Fruit fly (Drosophila melanogaster) whole organism, prepupa: ENCODE data around the gene CG16952.

Source experiments
- Blimp-1 ChIP-seq: fragments of 200-800 bp; sonication (Bioruptor generic); optimal IDR thresholded peaks from 3 replicates; lab custom pipeline; 2017; ENCODE audit warnings: missing biosample characterization, missing genetic modification characterization, mild to moderate bottlenecking, moderate library complexity, missing genetic modification reagents
- CG10631 ChIP-seq: fragments of 200-800 bp; sonication (Bioruptor generic); optimal IDR thresholded peaks from 2 replicates; lab custom pipeline; 2016; ENCODE audit warnings: missing biosample characterization, missing genetic modification characterization
- CG11762 ChIP-seq: fragments of 200-800 bp; sonication (Bioruptor generic); optimal IDR thresholded peaks from 3 replicates; lab custom pipeline; 2016; ENCODE audit warnings: missing biosample characterization, missing genetic modification characterization; ENCODE audit not compliant: insufficient read depth
- CG11902 ChIP-seq: fragments of 200-800 bp; sonication (Bioruptor generic); optimal IDR thresholded peaks from 3 replicates; lab custom pipeline; 2016; ENCODE audit warnings: missing biosample characterization, missing genetic modification characterization
- CG15336 ChIP-seq: fragments of 200-800 bp; sonication (Bioruptor generic); IDR thresholded peaks from 2 replicates; pipeline ENCODE4 v1.3.6; 2022; ENCODE audit warnings: missing biosample characterization, missing genetic modification characterization
- CG1621 ChIP-seq: fragments of 200-800 bp; sonication (Bioruptor generic); optimal IDR thresholded peaks from 3 replicates; lab custom pipeline; 2018; ENCODE audit warnings: missing biosample characterization, mild to moderate bottlenecking, missing genetic modification characterization
- CG3032 ChIP-seq: fragments of 200-800 bp; optimal IDR thresholded peaks from 2 replicates; lab custom pipeline; 2019; ENCODE audit warnings: missing biosample characterization, mild to moderate bottlenecking, missing genetic modification characterization, moderate library complexity
- CG31627 ChIP-seq: fragments of 200-800 bp; sonication (Bioruptor generic); optimal IDR thresholded peaks from 3 replicates; lab custom pipeline; 2016; ENCODE audit warnings: missing biosample characterization, missing genetic modification characterization
- CG32006 ChIP-seq: fragments of 200-800 bp; sonication (Bioruptor generic); optimal IDR thresholded peaks from 3 replicates; lab custom pipeline; 2017; ENCODE audit warnings: missing biosample characterization, mild to moderate bottlenecking, missing genetic modification characterization
- CG3919 ChIP-seq: fragments of 200-800 bp; sonication (Bioruptor generic); optimal IDR thresholded peaks from 3 replicates; lab custom pipeline; 2016; ENCODE audit warnings: missing biosample characterization, missing genetic modification characterization
- CG4318 ChIP-seq: fragments of 200-800 bp; sonication (Bioruptor generic); optimal IDR thresholded peaks from 3 replicates; lab custom pipeline; 2017; ENCODE audit warnings: missing biosample characterization, mild to moderate bottlenecking, missing genetic modification characterization
- CG6276 ChIP-seq: fragments of 200-800 bp; sonication (Bioruptor generic); optimal IDR thresholded peaks from 2 replicates; lab custom pipeline; 2017; ENCODE audit warnings: missing biosample characterization, mild to moderate bottlenecking, missing genetic modification characterization
- CG6792 ChIP-seq: fragments of 200-800 bp; sonication (Bioruptor generic); optimal IDR thresholded peaks from 3 replicates; lab custom pipeline; 2016; ENCODE audit warnings: missing biosample characterization, missing genetic modification characterization
- CG6854 ChIP-seq: fragments of 200-800 bp; sonication (Bioruptor generic); optimal IDR thresholded peaks from 2 replicates; lab custom pipeline; 2017; ENCODE audit warnings: missing biosample characterization, mild to moderate bottlenecking, missing genetic modification characterization
- CG8119 ChIP-seq: fragments of 200-800 bp; sonication (Bioruptor generic); IDR thresholded peaks from 3 replicates; pipeline ENCODE4 v1.3.6; 2022; ENCODE audit warnings: missing biosample characterization, missing genetic modification characterization
- CG8319 ChIP-seq: fragments of 200-800 bp; sonication (Bioruptor generic); optimal IDR thresholded peaks from 3 replicates; lab custom pipeline; 2016; ENCODE audit warnings: missing biosample characterization, missing genetic modification characterization
- Eip78C ChIP-seq: fragments of 200-800 bp; sonication (Bioruptor generic); peaks from one replicate; lab custom pipeline; 2016; ENCODE audit warnings: missing biosample characterization, missing genetic modification characterization
- Eip93F ChIP-seq: fragments of 200-800 bp; sonication (Bioruptor generic); optimal IDR thresholded peaks from 2 replicates; lab custom pipeline; 2016; ENCODE audit warnings: missing biosample characterization, mild to moderate bottlenecking, missing genetic modification characterization
- Ets21C ChIP-seq: fragments of 200-800 bp; sonication (Bioruptor generic); optimal IDR thresholded peaks from 3 replicates; lab custom pipeline; 2016; ENCODE audit warnings: missing biosample characterization, missing genetic modification characterization
- Hr39 ChIP-seq: fragments of 200-800 bp; sonication (Bioruptor generic); optimal IDR thresholded peaks from 2 replicates; lab custom pipeline; 2016; ENCODE audit warnings: missing biosample characterization, missing genetic modification characterization
- Hr4 ChIP-seq: fragments of 200-800 bp; sonication (Bioruptor generic); optimal IDR thresholded peaks from 3 replicates; lab custom pipeline; 2016; ENCODE audit warnings: missing biosample characterization, missing genetic modification characterization
- Lpt ChIP-seq: fragments of 200-800 bp; sonication (Bioruptor generic); optimal IDR thresholded peaks from 3 replicates; lab custom pipeline; 2016; ENCODE audit warnings: missing biosample characterization, missing genetic modification characterization
- Smox ChIP-seq: fragments of 200-800 bp; sonication (Bioruptor generic); optimal IDR thresholded peaks from 3 replicates; lab custom pipeline; 2016; ENCODE audit warnings: missing biosample characterization, missing genetic modification characterization
- Sox102F ChIP-seq: fragments of 200-800 bp; sonication (Bioruptor generic); optimal IDR thresholded peaks from 2 replicates; lab custom pipeline; 2016; ENCODE audit warnings: missing biosample characterization, mild to moderate bottlenecking, missing genetic modification characterization
- Sox14 ChIP-seq: fragments of 200-800 bp; sonication (Bioruptor generic); optimal IDR thresholded peaks from 3 replicates; lab custom pipeline; 2016; ENCODE audit warnings: missing biosample characterization, missing genetic modification characterization
- Sox15 ChIP-seq: fragments of 200-800 bp; sonication (Bioruptor generic); optimal IDR thresholded peaks from 3 replicates; lab custom pipeline; 2016; ENCODE audit warnings: missing biosample characterization, missing genetic modification characterization
- acj6 ChIP-seq: fragments of 200-800 bp; sonication (Bioruptor generic); optimal IDR thresholded peaks from 3 replicates; lab custom pipeline; 2016; ENCODE audit warnings: missing biosample characterization, missing genetic modification characterization
- cyc ChIP-seq: fragments of 200-800 bp; sonication (Bioruptor generic); optimal IDR thresholded peaks from 3 replicates; lab custom pipeline; 2016; ENCODE audit warnings: missing biosample characterization, missing genetic modification characterization
- dac ChIP-seq: fragments of 200-800 bp; sonication (Bioruptor generic); optimal IDR thresholded peaks from 2 replicates; lab custom pipeline; 2017; ENCODE audit warnings: missing biosample characterization, mild to moderate bottlenecking, missing genetic modification characterization
- dsx ChIP-seq: fragments of 200-800 bp; optimal IDR thresholded peaks from 3 replicates; lab custom pipeline; 2019; ENCODE audit warnings: missing biosample characterization, mild to moderate bottlenecking, missing genetic modification characterization, moderate library complexity; ENCODE audit not compliant: poor library complexity, severe bottlenecking
- eg ChIP-seq: fragments of 200-800 bp; sonication (Bioruptor generic); IDR thresholded peaks from 3 replicates; pipeline ENCODE4 v1.3.6; 2022; ENCODE audit warnings: missing biosample characterization, missing genetic modification characterization
- esn ChIP-seq: fragments of 200-800 bp; sonication (Bioruptor generic); optimal IDR thresholded peaks from 2 replicates; lab custom pipeline; 2016; ENCODE audit warnings: missing biosample characterization, mild to moderate bottlenecking, missing genetic modification characterization, moderate library complexity
- fd59A ChIP-seq: fragments of 200-800 bp; sonication (Bioruptor generic); optimal IDR thresholded peaks from 2 replicates; lab custom pipeline; 2017; ENCODE audit warnings: missing biosample characterization, mild to moderate bottlenecking, missing genetic modification characterization, missing genetic modification reagents
- fd85E ChIP-seq: fragments of 200-800 bp; sonication (Bioruptor generic); optimal IDR thresholded peaks from 3 replicates; lab custom pipeline; 2016; ENCODE audit warnings: missing biosample characterization, missing genetic modification characterization
- fkh ChIP-seq: fragments of 200-800 bp; sonication (Bioruptor generic); optimal IDR thresholded peaks from 3 replicates; lab custom pipeline; 2017; ENCODE audit warnings: missing biosample characterization, mild to moderate bottlenecking, missing genetic modification characterization, moderate library complexity
- lz ChIP-seq: fragments of 200-800 bp; sonication (Bioruptor generic); optimal IDR thresholded peaks from 3 replicates; lab custom pipeline; 2016; ENCODE audit warnings: missing biosample characterization, missing genetic modification characterization
- pdm3 ChIP-seq: fragments of 200-800 bp; sonication (Bioruptor generic); optimal IDR thresholded peaks from 3 replicates; lab custom pipeline; 2016; ENCODE audit warnings: missing biosample characterization, missing genetic modification characterization
- salr ChIP-seq, 2 experiments: fragments of 200-800 bp; sonication (Bioruptor generic); optimal IDR thresholded peaks; 3 replicates each; lab custom pipeline; 2016 to 2018; ENCODE audit warnings: missing biosample characterization in 2 of 2, missing genetic modification characterization in 2 of 2, mild to moderate bottlenecking in 1 of 2
- spab ChIP-seq: fragments of 200-800 bp; sonication (Bioruptor generic); optimal IDR thresholded peaks from 2 replicates; lab custom pipeline; 2017; ENCODE audit warnings: missing biosample characterization, mild to moderate bottlenecking, missing genetic modification characterization, missing genetic modification reagents
- ss ChIP-seq, 2 experiments: fragments of 200-800 bp; sonication (Bioruptor generic); optimal IDR thresholded peaks; 2 replicates in 1 of 2; 3 replicates in 1 of 2; lab custom pipeline; 2017 to 2018; ENCODE audit warnings: mild to moderate bottlenecking in 2 of 2, missing biosample characterization in 2 of 2, missing genetic modification characterization in 2 of 2, moderate library complexity in 1 of 2
- svp ChIP-seq: fragments of 200-800 bp; sonication (Bioruptor generic); peaks from one replicate; lab custom pipeline; 2016; ENCODE audit warnings: missing biosample characterization, missing genetic modification characterization
- topi ChIP-seq: fragments of 200-800 bp; sonication (Bioruptor generic); optimal IDR thresholded peaks from 3 replicates; lab custom pipeline; 2016; ENCODE audit warnings: missing biosample characterization, missing genetic modification characterization
- vri ChIP-seq: fragments of 200-800 bp; sonication (Bioruptor generic); optimal IDR thresholded peaks from 3 replicates; lab custom pipeline; 2016; ENCODE audit warnings: missing biosample characterization, mild to moderate bottlenecking, missing genetic modification characterization

Gene CG16952

DNA sequence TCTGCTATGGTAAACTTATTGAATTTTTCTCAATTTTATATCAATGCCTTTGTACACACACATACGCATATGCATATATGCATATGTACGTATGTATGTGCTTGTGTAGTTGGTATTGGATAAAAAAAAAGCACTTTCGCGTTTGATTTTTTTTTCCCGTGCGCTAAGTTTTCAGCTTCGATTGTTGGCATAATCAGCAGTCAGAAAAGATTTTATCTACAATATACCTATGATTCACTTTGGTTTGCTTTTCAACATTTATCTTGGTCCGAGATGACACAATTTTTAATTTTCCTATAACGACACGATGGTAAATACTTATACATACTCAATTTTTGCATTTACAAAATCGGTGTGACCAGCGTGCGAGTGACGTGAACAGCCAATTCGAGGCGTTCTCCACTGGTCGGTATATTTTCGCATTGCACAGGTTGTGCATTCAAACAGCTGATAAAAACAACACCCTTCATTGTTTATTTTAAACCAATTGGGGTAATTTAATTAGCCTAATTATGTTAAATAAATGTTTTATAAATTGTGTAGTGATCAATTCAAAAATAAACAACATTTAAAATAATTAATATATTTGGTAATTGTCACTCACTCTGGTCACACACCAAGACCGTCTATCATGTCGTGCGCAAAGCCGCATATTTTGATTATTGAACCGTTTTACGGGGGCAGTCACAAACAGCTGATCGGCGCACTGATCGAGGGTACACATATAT is 17.0 kb upstream of the CG16952 start, which contains the start of the genes UBL3 and CG15914 (continued):
- peak; percentile 11; the same call in 1 of the 2 replicates for TF ChIP-seq CG15336 (GFP tag; lab: Robert Waterston, UW)
- TF ChIP-seq CG6854 (GFP tag; lab: Kevin White, UChicago) = no peak
- no peak for TF ChIP-seq CG31627 (GFP tag; lab: Kevin White, UChicago)
- TF ChIP-seq dac (GFP tag; lab: Kevin White, UChicago) = no peak
- peak; percentile 89 for TF ChIP-seq svp (GFP tag; lab: Kevin White, UChicago)
- no peak for TF ChIP-seq salr (GFP tag; optimal IDR thresholded peaks at IDR 0.05; lab: Kevin White, UChicago)
- no peak for TF ChIP-seq CG1621 (tag; lab: Kevin White, UChicago)
- no peak for TF ChIP-seq CG6276 (GFP tag; lab: Kevin White, UChicago)
- TF ChIP-seq Hr39 (GFP tag; lab: Kevin White, UChicago) = no peak
- peak; percentile 59 for TF ChIP-seq vri (GFP tag; lab: Kevin White, UChicago)
- TF ChIP-seq ss (GFP tag; optimal IDR thresholded peaks at IDR 0.05; lab: Kevin White, UChicago) = peak in 1 of 2 experiments; percentile 48
- no peak for TF ChIP-seq eg (GFP tag; lab: Robert Waterston, UW)
- TF ChIP-seq CG11902 (GFP tag; lab: Kevin White, UChicago) = no peak

dm6 chrX:15857601-15858284 is 12.2 kb upstream of the CG16952 start, which contains the start of the genes CG46440 and Myb:
TSS of gene CG46440 (minus strand) at chrX:15857823.
TSS of gene Myb (minus strand) at chrX:15857823.
- TF ChIP-seq CG10631 (GFP tag; lab: Kevin White, UChicago) (no peak), Sox15 (no peak), CG11902 (GFP tag; lab: Kevin White, UChicago) (no peak), Hr39 (GFP tag; lab: Kevin White, UChicago) (no peak), CG32006 (GFP tag; lab: Kevin White, UChicago) (no peak), dac (GFP tag; lab: Kevin White, UChicago) (no peak), topi (peak; percentile 7), CG6854 (GFP tag; lab: Kevin White, UChicago) (no peak), Lpt (GFP tag; lab: Kevin White, UChicago) (no peak), ss (GFP tag; optimal IDR thresholded peaks at IDR 0.05; lab: Kevin White, UChicago) (no peak), Eip78C (GFP tag; lab: Kevin White, UChicago) (peak; percentile 1), CG8119 (GFP tag; lab: Robert Waterston, UW) (no peak), esn (no peak), CG3919 (no peak), CG6792 (GFP tag; lab: Kevin White, UChicago) (no peak), pdm3 (no peak), acj6 (GFP tag; lab: Kevin White, UChicago) (no peak), cyc (GFP tag; lab: Kevin White, UChicago) (no peak), Eip93F (GFP tag; lab: Kevin White, UChicago) (no peak), Hr4 (GFP tag; lab: Kevin White, UChicago) (no peak), fd85E (GFP tag; lab: Kevin White, UChicago) (no peak), dsx (peak; percentile 18), Sox14 (GFP tag; lab: Kevin White, UChicago) (no peak), CG4318 (GFP tag; lab: Kevin White, UChicago) (no peak), Ets21C (GFP tag; lab: Kevin White, UChicago) (no peak), fd59A (GFP tag; lab: Kevin White, UChicago) (no peak), Smox (GFP tag; lab: Kevin White, UChicago) (no peak), spab (no peak), CG8319 (GFP tag; lab: Kevin White, UChicago) (no peak), CG3032 (tag; lab: Kevin White, UChicago) (no peak), Sox102F (GFP tag; lab: Kevin White, UChicago) (no peak), eg (GFP tag; lab: Robert Waterston, UW) (no peak), Blimp-1 (GFP tag; lab: Kevin White, UChicago) (no peak), CG15336 (GFP tag; lab: Robert Waterston, UW) (0 out of 2 replicates have a peak, but pooled peaks have one; percentile 20), fkh (GFP tag; lab: Kevin White, UChicago) (no peak), lz (GFP tag; lab: Kevin White, UChicago) (peak; percentile 1), svp (GFP tag; lab: Kevin White, UChicago) (peak; percentile 5), CG11762 (GFP tag; lab: Kevin White, UChicago) (no peak)
